Worm (Caenorhabditis elegans): ENCODE measurements around the gene ZK353.9.

Gene ZK353.9

DNA sequence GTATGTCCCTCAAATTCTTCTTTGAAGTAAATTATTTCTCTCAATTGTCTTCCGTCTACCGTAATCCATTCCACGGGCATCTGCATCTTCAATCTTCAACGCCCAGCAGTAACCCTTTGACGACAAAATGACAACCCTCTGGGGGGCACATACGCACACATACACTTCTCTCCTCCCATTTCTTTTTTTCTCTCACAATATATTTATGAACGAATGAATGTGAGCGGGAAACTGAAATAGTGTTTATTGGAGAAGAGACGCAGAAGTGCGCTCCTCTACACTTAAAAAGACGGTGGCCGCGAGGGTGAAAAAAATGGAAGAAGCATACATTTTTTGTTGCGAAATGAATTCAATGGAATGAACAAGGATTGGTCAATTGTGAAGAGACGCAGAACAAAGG is 2.7 kb downstream of the ZK353.9 start:
- TF ChIP-seq ZK337.2 (GFP tag; IDR thresholded peaks at IDR 0.05), result no peak
- TF ChIP-seq ceh-28 (tag; optimal IDR thresholded peaks at IDR 0.05), result no peak
- peak; percentile 80 for TF ChIP-seq nhr-28 (tag; optimal IDR thresholded peaks at IDR 0.05)
- peak; percentile 65 for TF ChIP-seq pha-4 (GFP tag; IDR thresholded peaks at IDR 0.05)
- TF ChIP-seq pha-4 (tag; optimal IDR thresholded peaks at IDR 0.05), result peak; percentile 94
- TF ChIP-seq nhr-25 (tag; optimal IDR thresholded peaks at IDR 0.05; ENCODE audit: borderline replicate concordance, insufficient read depth), result peak; percentile 1
- no peak for TF ChIP-seq jun-1 (tag; optimal IDR thresholded peaks at IDR 0.05)
- peak; percentile 62 for TF ChIP-seq dpl-1 (GFP tag; optimal IDR thresholded peaks at IDR 0.05)
- peak; percentile 43 for TF ChIP-seq lin-38 (GFP tag; IDR thresholded peaks at IDR 0.05)
- peak; percentile 81 for TF ChIP-seq T20F7.1 (GFP tag; optimal IDR thresholded peaks at IDR 0.05)
- TF ChIP-seq nhr-102 (tag; optimal IDR thresholded peaks at IDR 0.05), result peak; percentile 29
- TF ChIP-seq aha-1 (tag), result peak; percentile 90
- TF ChIP-seq nhr-77 (tag; optimal IDR thresholded peaks at IDR 0.05), result peak; percentile 43
- TF ChIP-seq F10B5.3 (tag; optimal IDR thresholded peaks at IDR 0.05), result no peak
- peak; percentile 26; the same call in 1 of the 2 replicates for TF ChIP-seq ceh-20 (GFP tag; IDR thresholded peaks at IDR 0.05)
- TF ChIP-seq fkh-10 (GFP tag; optimal IDR thresholded peaks at IDR 0.05), result peak; percentile 2
- no peak for TF ChIP-seq duxl-1 (tag; optimal IDR thresholded peaks at IDR 0.05; ENCODE audit: poor library complexity)
- peak; percentile 80 for TF ChIP-seq hlh-30 (tag; optimal IDR thresholded peaks at IDR 0.05; ENCODE audit: insufficient read depth)
- peak; percentile 52; the same call in 1 of the 2 replicates for TF ChIP-seq dmd-6 (GFP tag; IDR thresholded peaks at IDR 0.05)
- peak in 1 of 2 experiments; percentile 67 for TF ChIP-seq hif-1 (tag; optimal IDR thresholded peaks at IDR 0.05)
- TF ChIP-seq lin-29 (GFP tag; IDR thresholded peaks at IDR 0.05), result no peak
- TF ChIP-seq daf-16 (GFP tag; optimal IDR thresholded peaks at IDR 0.05), result no peak
- peak; percentile 84 for TF ChIP-seq daf-16 (tag; optimal IDR thresholded peaks at IDR 0.05)
- peak; percentile 28 for TF ChIP-seq ama-1 (optimal IDR thresholded peaks at IDR 0.05)
- peak; percentile 85 for TF ChIP-seq mxl-3 (GFP tag; optimal IDR thresholded peaks at IDR 0.05)
- TF ChIP-seq mes-2 (tag; optimal IDR thresholded peaks at IDR 0.05; ENCODE audit: poor library complexity, severe bottlenecking), result peak; percentile 74
- 0 out of 2 replicates have a peak, but pooled peaks have one; percentile 35 for TF ChIP-seq lin-1 (GFP tag; IDR thresholded peaks at IDR 0.05)
- TF ChIP-seq hlh-11 (tag; optimal IDR thresholded peaks at IDR 0.05), result peak; percentile 90
- TF ChIP-seq ztf-11 (tag; optimal IDR thresholded peaks at IDR 0.05), result no peak
- TF ChIP-seq dve-1 (tag; optimal IDR thresholded peaks at IDR 0.05; ENCODE audit: insufficient read depth), result peak; percentile 94
- peak; percentile 81 for TF ChIP-seq hmg-1.1 (GFP tag; IDR thresholded peaks at IDR 0.05)
- 0 out of 2 replicates have a peak, but pooled peaks have one; percentile 35 for TF ChIP-seq madf-9 (GFP tag; conservative IDR thresholded peaks at IDR 0.05)
- peak in 1 of 2 experiments; percentile 68 for TF ChIP-seq mdl-1 (tag; optimal IDR thresholded peaks at IDR 0.05)
- TF ChIP-seq F49E8.2 (tag; optimal IDR thresholded peaks at IDR 0.05; ENCODE audit: borderline replicate concordance), result no peak
- 0 out of 2 replicates have a peak, but pooled peaks have one; percentile 45 for TF ChIP-seq ctbp-1 (GFP tag; IDR thresholded peaks at IDR 0.05)
- TF ChIP-seq pqm-1 (tag; optimal IDR thresholded peaks at IDR 0.05), result peak; percentile 61
- no peak for TF ChIP-seq daf-8 (GFP tag; IDR thresholded peaks at IDR 0.05)
- peak; percentile 35 for TF ChIP-seq lin-13 (GFP tag; optimal IDR thresholded peaks at IDR 0.05)
- peak; percentile 39 for TF ChIP-seq spr-1 (tag; optimal IDR thresholded peaks at IDR 0.05)
- TF ChIP-seq ztf-7 (tag; optimal IDR thresholded peaks at IDR 0.05), result peak; percentile 42
- peak; percentile 66 to 95 for TF ChIP-seq lsy-2 (tag; optimal IDR thresholded peaks at IDR 0.05)
- no peak for TF ChIP-seq lin-15B (tag; optimal IDR thresholded peaks at IDR 0.05)
- TF ChIP-seq rbr-2 (tag; optimal IDR thresholded peaks at IDR 0.05), result peak; percentile 80
- 0 out of 2 replicates have a peak, but pooled peaks have one; percentile 8 for TF ChIP-seq dmd-9 (GFP tag; IDR thresholded peaks at IDR 0.05)
- 0 out of 2 replicates have a peak, but pooled peaks have one; percentile 22 for TF ChIP-seq php-3 (GFP tag; IDR thresholded peaks at IDR 0.05)
- TF ChIP-seq mep-1 (tag; optimal IDR thresholded peaks at IDR 0.05), result peak; percentile 93
- peak in 1 of 2 experiments; percentile 96 for TF ChIP-seq unc-62 (GFP tag; optimal IDR thresholded peaks at IDR 0.05 in 1 of 2)
- TF ChIP-seq unc-62 (tag; optimal IDR thresholded peaks at IDR 0.05), result no peak
- peak; percentile 26; the same call in 1 of the 2 replicates for TF ChIP-seq D1046.2 (GFP tag; IDR thresholded peaks at IDR 0.05)
- TF ChIP-seq T26A8.4 (GFP tag; IDR thresholded peaks at IDR 0.05), result peak; percentile 25; the same call in 1 of the 2 replicates
